Worm (Caenorhabditis elegans) whole organism, midembryonic: ENCODE results near the gene F54D10.5.

ENCODE experiments used
- flt-1 ChIP-seq: fragments of 200-800 bp; sonication (Bioruptor generic); IDR thresholded peaks from 2 replicates; pipeline ENCODE4 v1.3.6; 2022; ENCODE audit warnings: missing genetic modification characterization, missing compliant biosample characterization
- med-1 ChIP-seq: sonication (generic microtip); optimal IDR thresholded peaks from 2 replicates; lab custom pipeline; 2017; ENCODE audit warnings: missing genetic modification characterization, mild to moderate bottlenecking, missing compliant biosample characterization, antibody characterized with exemption, missing genetic modification reagents; ENCODE audit not compliant: insufficient read depth

- no peak for TF ChIP-seq flt-1 (GFP tag; lab: Robert Waterston, UW)
- TF ChIP-seq med-1 (GFP tag; lab: Kevin White, UChicago): no peak
Observed at ce11 chrII:3793336-3793735, 14.6 kb downstream of the F54D10.5 start, which contains the start of gene fbxb-99.
